Worm (Caenorhabditis elegans): ENCODE results near the gene ZK856.19.
A peak's percentile ranks its signal among the peaks of the same experiment; 100 is the strongest.

Gene ZK856.19

ce11 chrV:10246443-10246885, 41.8 kb upstream of the ZK856.19 start (continued):
- TF ChIP-seq attf-4 (tag; optimal IDR thresholded peaks at IDR 0.05), result no peak
- no peak for TF ChIP-seq lin-13 (GFP tag; optimal IDR thresholded peaks at IDR 0.05)
- TF ChIP-seq dmd-6 (GFP tag; IDR thresholded peaks at IDR 0.05), result peak; percentile 33; the same call in 1 of the 2 replicates
- no peak for TF ChIP-seq R02D3.7 (tag; optimal IDR thresholded peaks at IDR 0.05)
- TF ChIP-seq madf-9 (GFP tag; conservative IDR thresholded peaks at IDR 0.05), result no peak
- TF ChIP-seq T20F7.1 (GFP tag; optimal IDR thresholded peaks at IDR 0.05), result no peak
- TF ChIP-seq snpc-4 (tag; optimal IDR thresholded peaks at IDR 0.05), result no peak
- TF ChIP-seq nhr-111 (GFP tag; optimal IDR thresholded peaks at IDR 0.05), result no peak
- TF ChIP-seq nhr-10 (tag; optimal IDR thresholded peaks at IDR 0.05), result no peak
- no peak for TF ChIP-seq nhr-42 (GFP tag; IDR thresholded peaks at IDR 0.05)
- TF ChIP-seq daf-16 (GFP tag; optimal IDR thresholded peaks at IDR 0.05), result peak in 1 of 2 experiments; percentile 52
- peak; percentile 82 for TF ChIP-seq daf-16 (tag; optimal IDR thresholded peaks at IDR 0.05)
- TF ChIP-seq dpl-1 (GFP tag; optimal IDR thresholded peaks at IDR 0.05), result peak; percentile 17
- TF ChIP-seq ceh-20 (GFP tag; IDR thresholded peaks at IDR 0.05), result no peak
- TF ChIP-seq ZK546.5 (tag; optimal IDR thresholded peaks at IDR 0.05), result no peak
- TF ChIP-seq rbr-2 (tag; optimal IDR thresholded peaks at IDR 0.05), result peak; percentile 53
- TF ChIP-seq saeg-2 (GFP tag; IDR thresholded peaks at IDR 0.05), result no peak
- TF ChIP-seq egl-27 (tag; optimal IDR thresholded peaks at IDR 0.05), result no peak
- no peak for TF ChIP-seq daf-8 (GFP tag; IDR thresholded peaks at IDR 0.05)

ce11 chrV:10245615-10246014, 40.9 kb upstream of the ZK856.19 start:
- TF ChIP-seq nhr-28 (tag; optimal IDR thresholded peaks at IDR 0.05) (peak; percentile 69), nhr-111 (GFP tag; optimal IDR thresholded peaks at IDR 0.05) (no peak), pqm-1 (tag; optimal IDR thresholded peaks at IDR 0.05) (peak; percentile 22), aly-2 (tag; optimal IDR thresholded peaks at IDR 0.05) (no peak), ztf-11 (tag; optimal IDR thresholded peaks at IDR 0.05) (no peak), dve-1 (tag; optimal IDR thresholded peaks at IDR 0.05; ENCODE audit: insufficient read depth) (peak; percentile 53), T26A8.4 (GFP tag; IDR thresholded peaks at IDR 0.05) (no peak), nhr-41 (GFP tag; IDR thresholded peaks at IDR 0.05) (no peak), dpl-1 (GFP tag; optimal IDR thresholded peaks at IDR 0.05) (no peak), daf-12 (tag; optimal IDR thresholded peaks at IDR 0.05) (no peak), daf-16 (GFP tag; optimal IDR thresholded peaks at IDR 0.05) (no peak), daf-16 (tag; optimal IDR thresholded peaks at IDR 0.05) (peak; percentile 100), hlh-11 (tag; optimal IDR thresholded peaks at IDR 0.05) (peak; percentile 45), vab-7 (GFP tag; IDR thresholded peaks at IDR 0.05) (no peak), F37D6.2 (tag; optimal IDR thresholded peaks at IDR 0.05) (no peak), nhr-77 (tag; optimal IDR thresholded peaks at IDR 0.05) (peak; percentile 34)

ce11 chrV:10244018-10244720, 39.5 kb upstream of the ZK856.19 start:
- TF ChIP-seq hlh-11 (tag; optimal IDR thresholded peaks at IDR 0.05) (peak; percentile 34), D1046.2 (GFP tag; IDR thresholded peaks at IDR 0.05) (no peak), Y5F2A.4 (GFP tag; optimal IDR thresholded peaks at IDR 0.05) (no peak), R02D3.7 (tag; optimal IDR thresholded peaks at IDR 0.05) (no peak), nhr-11 (tag; optimal IDR thresholded peaks at IDR 0.05) (no peak), mxl-2 (GFP tag; conservative IDR thresholded peaks at IDR 0.05) (no peak), zfp-2 (tag; optimal IDR thresholded peaks at IDR 0.05) (no peak), F26F4.8 (GFP tag; conservative IDR thresholded peaks at IDR 0.05) (no peak), mdl-1 (tag; optimal IDR thresholded peaks at IDR 0.05) (peak in 1 of 2 experiments; percentile 5), nhr-25 (tag; optimal IDR thresholded peaks at IDR 0.05; ENCODE audit: borderline replicate concordance, insufficient read depth) (no peak), mdt-29 (GFP tag; IDR thresholded peaks at IDR 0.05) (no peak), dmd-6 (GFP tag; IDR thresholded peaks at IDR 0.05) (peak; percentile 18; the same call in 1 of the 2 replicates), T20F7.1 (GFP tag; optimal IDR thresholded peaks at IDR 0.05) (no peak), nhr-42 (GFP tag; IDR thresholded peaks at IDR 0.05) (no peak), T26A8.4 (GFP tag; IDR thresholded peaks at IDR 0.05) (no peak), F10B5.3 (tag; optimal IDR thresholded peaks at IDR 0.05) (no peak), spr-3 (GFP tag; optimal IDR thresholded peaks at IDR 0.05) (no peak), snpc-4 (tag; optimal IDR thresholded peaks at IDR 0.05) (no peak), daf-12 (tag; optimal IDR thresholded peaks at IDR 0.05) (no peak), daf-16 (GFP tag; optimal IDR thresholded peaks at IDR 0.05) (no peak), daf-16 (tag; optimal IDR thresholded peaks at IDR 0.05) (peak; percentile 73), dve-1 (tag; optimal IDR thresholded peaks at IDR 0.05; ENCODE audit: insufficient read depth) (peak; percentile 57), fkh-10 (GFP tag; optimal IDR thresholded peaks at IDR 0.05) (no peak), ceh-20 (GFP tag; IDR thresholded peaks at IDR 0.05) (no peak), php-3 (GFP tag; IDR thresholded peaks at IDR 0.05) (peak; percentile 86), hlh-30 (tag; optimal IDR thresholded peaks at IDR 0.05; ENCODE audit: insufficient read depth) (peak; percentile 20), snpc-1.2 (GFP tag; IDR thresholded peaks at IDR 0.05) (no peak)

Measured in whole organism, L4 larva.